ENCODE assay signal across 1 fruit fly cellular context in genomic region chrX:8420772-8421448, dm6.
TF ChIP-seq lines count a peak whose summit lies in the region.

No protein-coding gene starts in this region.

TF ChIP-seq in whole organism, embryonic, 481 proteins besides CTCF, POLR2A, EP300 and RAD21 (continued from another document):
- no peak for TF ChIP-seq sc (optimal IDR thresholded peaks at IDR 0.05; lab: Kevin White, UChicago)
- TF ChIP-seq sc (GFP tag; optimal IDR thresholded peaks at IDR 0.05; lab: Kevin White, UChicago) = no peak
- no peak for TF ChIP-seq CG13894 (tag; optimal IDR thresholded peaks at IDR 0.05; lab: Kevin White, UChicago)
- TF ChIP-seq Ets65A (GFP tag; lab: Kevin White, UChicago) = no peak
- TF ChIP-seq fu2 (GFP tag; optimal IDR thresholded peaks at IDR 0.05; lab: Kevin White, UChicago) = no peak
- no peak for TF ChIP-seq disco-r (GFP tag; optimal IDR thresholded peaks at IDR 0.05; lab: Kevin White, UChicago)
- no peak for TF ChIP-seq CG16815 (GFP tag; optimal IDR thresholded peaks at IDR 0.05; lab: Kevin White, UChicago)
- no peak for TF ChIP-seq CG10462 (GFP tag; optimal IDR thresholded peaks at IDR 0.05; lab: Kevin White, UChicago)
- TF ChIP-seq wdn (GFP tag; IDR thresholded peaks at IDR 0.05; lab: Robert Waterston, UW) = no peak; the same call in 1 of the 2 replicates
- no peak for TF ChIP-seq CG5245 (GFP tag; optimal IDR thresholded peaks at IDR 0.05; lab: Kevin White, UChicago)
- no peak for TF ChIP-seq Oaz (GFP tag; IDR thresholded peaks at IDR 0.05; lab: Robert Waterston, UW)
- no peak for TF ChIP-seq fd3F (GFP tag; optimal IDR thresholded peaks at IDR 0.05; lab: Kevin White, UChicago)
- no peak for TF ChIP-seq CG12659 (GFP tag; optimal IDR thresholded peaks at IDR 0.05; lab: Kevin White, UChicago)
